Worm (Caenorhabditis elegans) whole organism, young adult: ENCODE measurements around the gene med-1.
A peak's percentile ranks its signal among the peaks of the same experiment; 100 is the strongest.

Source experiments
- B0035.1 ChIP-seq: sonication (generic microtip); optimal IDR thresholded peaks from 2 replicates; lab custom pipeline; 2016; ENCODE audit warnings: missing genetic modification characterization, mild to moderate bottlenecking, missing compliant biosample characterization, missing genotype, missing genetic modification reagents
- C06A6.2 ChIP-seq: fragments of 200-800 bp; sonication (Bioruptor generic); conservative IDR thresholded peaks from 2 replicates; pipeline ENCODE4 v1.3.6; 2022; ENCODE audit warnings: missing genetic modification characterization, missing compliant biosample characterization
- F33H1.4 ChIP-seq: fragments of 200-800 bp; sonication (Bioruptor generic); IDR thresholded peaks from 2 replicates; pipeline ENCODE4 v1.3.6; 2022; ENCODE audit warnings: missing genetic modification reagents, missing genetic modification characterization, missing compliant biosample characterization
- F37B4.10 ChIP-seq: fragments of 200-800 bp; sonication (Bioruptor generic); IDR thresholded peaks from 2 replicates; pipeline ENCODE4 v1.3.6; 2022; ENCODE audit warnings: missing genetic modification characterization, missing compliant biosample characterization
- F57A8.1 ChIP-seq: fragments of 200-800 bp; sonication (Bioruptor generic); optimal IDR thresholded peaks from 2 replicates; lab custom pipeline; 2018; ENCODE audit warnings: mild to moderate bottlenecking, missing genetic modification characterization, moderate library complexity, missing compliant biosample characterization
- T07F8.4 ChIP-seq: sonication (generic microtip); optimal IDR thresholded peaks from 2 replicates; lab custom pipeline; 2016; ENCODE audit warnings: mild to moderate bottlenecking, missing genetic modification characterization, moderate library complexity, missing compliant biosample characterization
- Y56A3A.18 ChIP-seq: fragments of 200-800 bp; sonication (Bioruptor generic); IDR thresholded peaks from 2 replicates; pipeline ENCODE4 v1.3.6; 2022; ENCODE audit warnings: missing genetic modification reagents, missing genetic modification characterization, missing compliant biosample characterization
- akir-1 ChIP-seq: fragments of 200-800 bp; sonication (Bioruptor generic); optimal IDR thresholded peaks from 2 replicates; lab custom pipeline; 2018; ENCODE audit warnings: mild to moderate bottlenecking, missing genetic modification characterization, moderate library complexity, missing compliant biosample characterization
- athp-1 ChIP-seq: sonication (generic microtip); optimal IDR thresholded peaks from 2 replicates; lab custom pipeline; 2017; ENCODE audit warnings: mild to moderate bottlenecking, missing genetic modification characterization, missing compliant biosample characterization
- attf-6 ChIP-seq: fragments of 200-800 bp; sonication (Bioruptor generic); IDR thresholded peaks from 2 replicates; pipeline ENCODE4 v1.3.6; 2022; ENCODE audit warnings: missing genetic modification reagents, missing genetic modification characterization, missing compliant biosample characterization
- bed-2 ChIP-seq: fragments of 200-800 bp; sonication (Bioruptor generic); IDR thresholded peaks from 2 replicates; pipeline ENCODE4 v1.3.6; 2022; ENCODE audit warnings: missing genetic modification reagents, missing genetic modification characterization, missing compliant biosample characterization
- ccch-3 ChIP-seq: fragments of 200-800 bp; sonication (Bioruptor generic); optimal IDR thresholded peaks from 2 replicates; lab custom pipeline; 2018; ENCODE audit warnings: mild to moderate bottlenecking, missing genetic modification characterization, missing compliant biosample characterization
- cebp-2 ChIP-seq: fragments of 200-800 bp; sonication (Bioruptor generic); IDR thresholded peaks from 2 replicates; pipeline ENCODE4 v1.3.6; 2022; ENCODE audit warnings: missing genetic modification characterization, missing compliant biosample characterization
- ceh-27 ChIP-seq: fragments of 200-800 bp; sonication (Bioruptor generic); optimal IDR thresholded peaks from 2 replicates; lab custom pipeline; 2018; ENCODE audit warnings: mild to moderate bottlenecking, missing genetic modification characterization, moderate library complexity, missing compliant biosample characterization
- ceh-91 ChIP-seq: fragments of 200-800 bp; sonication (Bioruptor generic); IDR thresholded peaks from 2 replicates; pipeline ENCODE4 v1.3.6; 2022; ENCODE audit warnings: missing genetic modification reagents, missing genetic modification characterization, missing compliant biosample characterization
- die-1 ChIP-seq: sonication (generic microtip); optimal IDR thresholded peaks from 2 replicates; lab custom pipeline; 2016; ENCODE audit warnings: missing genotype, mild to moderate bottlenecking, missing genetic modification characterization, missing compliant biosample characterization
- dpff-1 ChIP-seq: sonication (generic microtip); optimal IDR thresholded peaks from 2 replicates; lab custom pipeline; 2017; ENCODE audit warnings: mild to moderate bottlenecking, missing genetic modification characterization, missing compliant biosample characterization
- dpl-1 ChIP-seq: fragments of 150-350 bp; optimal IDR thresholded peaks from 2 replicates; lab custom pipeline; 2014; ENCODE audit warnings: missing biosample characterization, missing genetic modification reagents, missing genetic modification characterization
- efl-1 ChIP-seq: fragments of 150-350 bp; optimal IDR thresholded peaks from 2 replicates; lab custom pipeline; 2014; ENCODE audit warnings: missing biosample characterization, missing genetic modification reagents, missing genetic modification characterization
- egl-18 ChIP-seq: fragments of 200-800 bp; sonication (Bioruptor generic); IDR thresholded peaks from 2 replicates; pipeline ENCODE4 v1.3.6; 2022; ENCODE audit warnings: missing genetic modification reagents, missing genetic modification characterization, missing compliant biosample characterization
- ekl-4 ChIP-seq: fragments of 200-800 bp; sonication (Bioruptor generic); IDR thresholded peaks from 2 replicates; pipeline ENCODE4 v1.3.6; 2022; ENCODE audit warnings: missing genetic modification reagents, missing genetic modification characterization, missing compliant biosample characterization
- ets-4 ChIP-seq: fragments of 200-800 bp; sonication (Bioruptor generic); optimal IDR thresholded peaks from 2 replicates; lab custom pipeline; 2018; ENCODE audit warnings: mild to moderate bottlenecking, missing genetic modification characterization, missing compliant biosample characterization
- gei-17 ChIP-seq: fragments of 200-800 bp; sonication (Bioruptor generic); optimal IDR thresholded peaks from 2 replicates; lab custom pipeline; 2018; ENCODE audit warnings: mild to moderate bottlenecking, missing genetic modification characterization, missing compliant biosample characterization
- hlh-12 ChIP-seq: sonication (generic microtip); optimal IDR thresholded peaks from 2 replicates; lab custom pipeline; 2016; ENCODE audit warnings: missing genetic modification characterization, missing compliant biosample characterization
- hsf-1 ChIP-seq: fragments of 200-800 bp; sonication (Bioruptor generic); IDR thresholded peaks from 2 replicates; pipeline ENCODE4 v1.3.6; 2022; ENCODE audit warnings: missing genetic modification reagents, missing genetic modification characterization, missing compliant biosample characterization
- lir-1 ChIP-seq: fragments of 200-800 bp; sonication (Bioruptor generic); conservative IDR thresholded peaks from 2 replicates; pipeline ENCODE4 v1.3.6; 2022; ENCODE audit warnings: missing genetic modification reagents, missing genetic modification characterization, missing compliant biosample characterization
- madf-10 ChIP-seq: sonication (generic microtip); optimal IDR thresholded peaks from 2 replicates; lab custom pipeline; 2016; ENCODE audit warnings: mild to moderate bottlenecking, missing genetic modification characterization, missing compliant biosample characterization
- madf-8 ChIP-seq: fragments of 200-800 bp; sonication (Bioruptor generic); conservative IDR thresholded peaks from 2 replicates; pipeline ENCODE4 v1.3.6; 2022; ENCODE audit warnings: missing genetic modification reagents, missing genetic modification characterization, missing compliant biosample characterization
- mcd-1 ChIP-seq: fragments of 200-800 bp; sonication (Bioruptor generic); IDR thresholded peaks from 2 replicates; pipeline ENCODE4 v1.3.6; 2022; ENCODE audit warnings: missing genetic modification reagents, missing genetic modification characterization, missing compliant biosample characterization
- mel-28 ChIP-seq: sonication (generic microtip); optimal IDR thresholded peaks from 2 replicates; lab custom pipeline; 2016; ENCODE audit warnings: borderline replicate concordance, mild to moderate bottlenecking, missing genetic modification characterization, missing compliant biosample characterization
- mes-4 ChIP-seq: sonication (generic microtip); optimal IDR thresholded peaks from 2 replicates; lab custom pipeline; 2016; ENCODE audit warnings: missing genotype, missing genetic modification characterization, missing compliant biosample characterization
- nfya-1 ChIP-seq: sonication (generic microtip); optimal IDR thresholded peaks from 2 replicates; lab custom pipeline; 2017; ENCODE audit warnings: antibody characterized with exemption, missing compliant biosample characterization, missing genetic modification characterization, borderline replicate concordance; ENCODE audit not compliant: insufficient read depth
- nfya-2 ChIP-seq: fragments of 200-800 bp; sonication (Bioruptor generic); IDR thresholded peaks from 2 replicates; pipeline ENCODE4 v1.3.6; 2022; ENCODE audit warnings: missing genetic modification reagents, missing genetic modification characterization, missing compliant biosample characterization
- nfyb-1 ChIP-seq: fragments of 200-800 bp; sonication (Bioruptor generic); IDR thresholded peaks from 2 replicates; pipeline ENCODE4 v1.3.6; 2022; ENCODE audit warnings: missing genetic modification reagents, missing genetic modification characterization, missing compliant biosample characterization
- rec-8 ChIP-seq, 2 experiments: sonication (generic microtip); optimal IDR thresholded peaks; 2 replicates each; lab custom pipeline; 2016; ENCODE audit warnings: mild to moderate bottlenecking in 2 of 2, missing genetic modification characterization in 2 of 2, missing genetic modification reagents in 2 of 2, missing genotype in 2 of 2, missing biosample characterization in 1 of 2, missing compliant biosample characterization in 1 of 2, moderate library complexity in 1 of 2
- repo-1 ChIP-seq: sonication (generic microtip); optimal IDR thresholded peaks from 2 replicates; lab custom pipeline; 2017; ENCODE audit warnings: mild to moderate bottlenecking, missing genetic modification characterization, missing compliant biosample characterization
- snpc-1.3 ChIP-seq: sonication (generic microtip); optimal IDR thresholded peaks from 2 replicates; lab custom pipeline; 2017; ENCODE audit warnings: missing genetic modification characterization, mild to moderate bottlenecking, missing compliant biosample characterization, antibody characterized with exemption, moderate library complexity, missing genotype, missing genetic modification reagents; ENCODE audit not compliant: insufficient read depth
- somi-1 ChIP-seq: fragments of 200-800 bp; sonication (Bioruptor generic); optimal IDR thresholded peaks from 2 replicates; lab custom pipeline; 2018; ENCODE audit warnings: mild to moderate bottlenecking, missing genetic modification characterization, missing compliant biosample characterization
- sptf-2 ChIP-seq: fragments of 200-800 bp; sonication (Bioruptor generic); optimal IDR thresholded peaks from 2 replicates; lab custom pipeline; 2018; ENCODE audit warnings: mild to moderate bottlenecking, missing genetic modification characterization, missing compliant biosample characterization
- tlf-1 ChIP-seq: fragments of 200-800 bp; sonication (Bioruptor generic); optimal IDR thresholded peaks from 2 replicates; lab custom pipeline; 2018; ENCODE audit warnings: mild to moderate bottlenecking, missing genetic modification characterization, missing compliant biosample characterization
- xnd-1 ChIP-seq: sonication (generic microtip); optimal IDR thresholded peaks from 2 replicates; lab custom pipeline; 2016; ENCODE audit warnings: missing genotype, missing genetic modification reagents, missing genetic modification characterization, missing compliant biosample characterization
- ztf-18 ChIP-seq: sonication (generic microtip); optimal IDR thresholded peaks from 2 replicates; lab custom pipeline; 2016; ENCODE audit warnings: missing genotype, mild to moderate bottlenecking, missing genetic modification characterization, missing compliant biosample characterization
- ztf-22 ChIP-seq: fragments of 200-800 bp; sonication (Bioruptor generic); optimal IDR thresholded peaks from 2 replicates; lab custom pipeline; 2018; ENCODE audit warnings: mild to moderate bottlenecking, missing genetic modification characterization, moderate library complexity, missing compliant biosample characterization
- ztf-3 ChIP-seq: fragments of 200-800 bp; sonication (Bioruptor generic); optimal IDR thresholded peaks from 2 replicates; lab custom pipeline; 2018; ENCODE audit warnings: mild to moderate bottlenecking, missing genetic modification characterization, missing compliant biosample characterization
- ztf-6 ChIP-seq: fragments of 200-800 bp; sonication (Bioruptor generic); IDR thresholded peaks from 2 replicates; pipeline ENCODE4 v1.3.6; 2022; ENCODE audit warnings: missing genetic modification reagents, missing genetic modification characterization, missing compliant biosample characterization

Gene med-1

DNA sequence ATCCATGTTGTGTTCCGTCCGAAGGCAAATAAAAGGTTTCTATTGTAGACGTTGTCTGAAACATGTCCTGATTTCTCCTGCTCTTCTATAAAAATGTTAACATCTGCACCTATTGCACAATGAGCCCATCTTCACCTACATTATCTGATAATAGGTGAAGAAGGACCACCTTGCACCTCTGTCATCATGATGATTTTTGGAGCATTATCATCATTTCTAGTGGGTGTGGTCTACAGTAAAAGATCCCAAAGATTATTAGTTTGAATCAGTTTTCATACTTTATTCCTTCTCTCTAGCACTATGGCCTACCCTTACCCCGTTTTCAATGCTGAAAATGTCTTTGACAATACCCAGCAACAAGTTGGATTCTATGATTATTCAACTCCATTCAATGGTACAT is at the start of gene med-1:
Gene med-1, plus strand, starts transcription at position 301 of the 400 bp plus-strand sequence.
- TF ChIP-seq athp-1 (no peak), akir-1 (no peak), ztf-22 (GFP tag; lab: Kevin White, UChicago) (no peak), T07F8.4 (no peak), F37B4.10 (GFP tag; lab: Robert Waterston, UW) (no peak), xnd-1 (no peak), B0035.1 (tag; lab: Kevin White, UChicago) (no peak), ceh-91 (GFP tag; lab: Robert Waterston, UW) (no peak), Y56A3A.18 (GFP tag; lab: Robert Waterston, UW) (no peak), bed-2 (GFP tag; lab: Robert Waterston, UW) (no peak), hlh-12 (tag; lab: Kevin White, UChicago) (no peak), ztf-3 (GFP tag; lab: Kevin White, UChicago) (no peak)

DNA sequence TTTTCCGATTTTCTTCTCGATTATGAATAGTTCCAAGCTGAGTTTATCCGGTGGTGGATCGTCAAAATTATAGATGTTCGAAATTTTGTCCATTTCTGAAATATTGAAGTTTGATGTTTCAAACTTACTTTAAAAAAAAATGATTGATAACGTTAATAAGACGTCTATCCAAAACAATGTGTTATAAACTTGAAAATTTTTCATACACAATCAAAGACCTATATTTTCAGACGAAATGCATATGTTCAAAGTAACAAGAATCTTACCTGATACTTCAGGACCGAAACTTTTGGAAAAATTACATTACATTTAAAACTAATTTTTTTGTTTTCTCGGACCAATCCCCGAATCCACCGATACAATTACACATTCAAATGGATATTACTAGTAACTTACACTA is 39.0 kb upstream of the med-1 start, which contains the start of gene nekl-3:
Gene nekl-3, minus strand, starts transcription at position 101 of the 400 bp plus-strand sequence.
- no peak for TF ChIP-seq mes-4 (tag; lab: Kevin White, UChicago)
- TF ChIP-seq ets-4: no peak
- no peak for TF ChIP-seq attf-6 (GFP tag; lab: Robert Waterston, UW)
- TF ChIP-seq ztf-18 (tag; lab: Kevin White, UChicago): no peak
- TF ChIP-seq F33H1.4 (GFP tag; lab: Robert Waterston, UW): no peak
- TF ChIP-seq mel-28 (tag; lab: Kevin White, UChicago): no peak
- no peak for TF ChIP-seq ekl-4 (GFP tag; lab: Robert Waterston, UW)
- TF ChIP-seq nfya-1 (tag; lab: Kevin White, UChicago): no peak

DNA sequence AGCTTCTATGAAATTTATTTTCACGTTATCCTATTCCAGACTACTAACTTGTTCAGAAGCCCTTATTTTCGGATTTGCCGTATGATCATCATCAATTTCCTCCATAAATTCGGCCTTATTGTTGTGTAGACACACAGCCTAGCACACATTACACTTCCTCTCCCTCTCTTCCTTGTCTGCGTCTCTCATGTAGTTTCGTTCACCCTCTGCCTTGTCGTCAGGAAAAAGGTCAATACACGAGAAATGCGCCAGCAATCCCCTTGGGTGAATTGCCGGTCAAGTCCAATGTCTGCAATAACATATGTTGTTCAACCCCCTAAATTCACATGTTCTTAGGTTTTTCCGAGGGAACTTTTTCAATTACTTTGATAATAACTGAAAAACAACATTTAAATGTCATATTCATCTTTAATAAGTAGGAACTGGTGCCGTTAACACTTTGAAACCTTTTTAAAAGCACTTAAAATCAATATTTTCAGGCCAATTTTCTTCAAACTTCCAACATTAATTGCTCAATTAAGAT is 36.6 kb upstream of the med-1 start, which contains the start of gene F17E5.2:
Gene F17E5.2, plus strand, starts transcription at position 473 of the 523 bp plus-strand sequence.
- TF ChIP-seq mcd-1 (no peak; the same call in 1 of the 2 replicates), C06A6.2 (peak; percentile 70), F33H1.4 (GFP tag; lab: Robert Waterston, UW) (no peak), repo-1 (tag; lab: Kevin White, UChicago) (peak; percentile 65), nfyb-1 (peak; percentile 83), hsf-1 (GFP tag; lab: Robert Waterston, UW) (no peak), cebp-2 (GFP tag; lab: Robert Waterston, UW) (no peak), die-1 (tag; lab: Kevin White, UChicago) (peak; percentile 8), somi-1 (GFP tag; lab: Kevin White, UChicago) (peak; percentile 47), rec-8 (tag; optimal IDR thresholded peaks at IDR 0.05; lab: Kevin White, UChicago) (no peak), nfya-2 (GFP tag; lab: Robert Waterston, UW) (no peak), tlf-1 (GFP tag; lab: Kevin White, UChicago) (peak; percentile 53), lir-1 (GFP tag; lab: Robert Waterston, UW) (peak; percentile 49; the same call in 1 of the 2 replicates), dpl-1 (GFP tag; lab: Kevin White, UChicago) (no peak), efl-1 (GFP tag; lab: Kevin White, UChicago) (no peak), snpc-1.3 (tag; lab: Kevin White, UChicago) (no peak), F57A8.1 (GFP tag; lab: Kevin White, UChicago) (no peak), ceh-27 (peak; percentile 93), mel-28 (tag; lab: Kevin White, UChicago) (no peak), madf-8 (GFP tag; lab: Robert Waterston, UW) (no peak), ccch-3 (GFP tag; lab: Kevin White, UChicago) (no peak), sptf-2 (no peak), Y56A3A.18 (GFP tag; lab: Robert Waterston, UW) (0 out of 2 replicates have a peak, but pooled peaks have one; percentile 48), madf-10 (tag; lab: Kevin White, UChicago) (peak; percentile 62), gei-17 (peak; percentile 58), dpff-1 (tag; lab: Kevin White, UChicago) (no peak), ztf-6 (GFP tag; lab: Robert Waterston, UW) (0 out of 2 replicates have a peak, but pooled peaks have one; percentile 5), akir-1 (no peak), egl-18 (GFP tag; lab: Robert Waterston, UW) (0 out of 2 replicates have a peak, but pooled peaks have one; percentile 61)
